Worm (Caenorhabditis elegans) whole organism, late embryonic: ENCODE measurements around the gene C13F10.5.

ENCODE experiments used
- C08G9.2 ChIP-seq: sonication (generic microtip); optimal IDR thresholded peaks from 2 replicates; lab custom pipeline; 2016; ENCODE audit warnings: mild to moderate bottlenecking, missing genetic modification characterization, moderate library complexity, missing compliant biosample characterization
- F13H6.1 ChIP-seq: sonication (generic microtip); optimal IDR thresholded peaks from 2 replicates; lab custom pipeline; 2016; ENCODE audit warnings: missing genetic modification characterization, missing compliant biosample characterization
- T23F11.4 ChIP-seq: fragments of 200-800 bp; sonication (Bioruptor generic); optimal IDR thresholded peaks from 2 replicates; lab custom pipeline; 2018; ENCODE audit warnings: mild to moderate bottlenecking, missing genetic modification characterization, missing compliant biosample characterization
- ahr-1 ChIP-seq: sonication (generic microtip); optimal IDR thresholded peaks from 2 replicates; lab custom pipeline; 2016; ENCODE audit warnings: missing genetic modification characterization, missing compliant biosample characterization
- ama-1 ChIP-seq: fragments of 150-350 bp; optimal IDR thresholded peaks from 2 replicates; lab custom pipeline; 2014
- ceh-14 ChIP-seq: sonication (generic microtip); optimal IDR thresholded peaks from 2 replicates; lab custom pipeline; 2016; ENCODE audit warnings: missing genotype, missing genetic modification characterization, missing compliant biosample characterization
- ceh-18 ChIP-seq: sonication (generic microtip); optimal IDR thresholded peaks from 2 replicates; lab custom pipeline; 2016; ENCODE audit warnings: missing genetic modification characterization, missing compliant biosample characterization
- ceh-19 ChIP-seq: fragments of 200-800 bp; sonication (Bioruptor generic); optimal IDR thresholded peaks from 2 replicates; lab custom pipeline; 2018; ENCODE audit warnings: mild to moderate bottlenecking, missing genetic modification characterization, missing compliant biosample characterization
- ceh-2 ChIP-seq: sonication (generic microtip); optimal IDR thresholded peaks from 2 replicates; lab custom pipeline; 2016; ENCODE audit warnings: missing genotype, missing genetic modification characterization, missing compliant biosample characterization
- ceh-31 ChIP-seq: sonication (generic microtip); optimal IDR thresholded peaks from 2 replicates; lab custom pipeline; 2016; ENCODE audit warnings: missing genetic modification characterization, missing compliant biosample characterization
- ceh-45 ChIP-seq: fragments of 200-800 bp; sonication (Bioruptor generic); IDR thresholded peaks from 2 replicates; pipeline ENCODE4 v1.3.6; 2022; ENCODE audit warnings: missing genetic modification reagents, missing genetic modification characterization, missing compliant biosample characterization
- ceh-9 ChIP-seq: sonication (generic microtip); optimal IDR thresholded peaks from 2 replicates; lab custom pipeline; 2016; ENCODE audit warnings: mild to moderate bottlenecking, missing genetic modification characterization, inconsistent platforms, missing compliant biosample characterization
- dmd-4 ChIP-seq: sonication (generic microtip); optimal IDR thresholded peaks from 2 replicates; lab custom pipeline; 2016; ENCODE audit warnings: borderline replicate concordance, missing genetic modification characterization, missing compliant biosample characterization
- elt-2 ChIP-seq: sonication (generic microtip); optimal IDR thresholded peaks from 2 replicates; lab custom pipeline; 2016; ENCODE audit warnings: missing genetic modification reagents, missing genetic modification characterization, missing compliant biosample characterization
- elt-4 ChIP-seq: sonication (generic microtip); optimal IDR thresholded peaks from 2 replicates; lab custom pipeline; 2016; ENCODE audit warnings: missing genetic modification characterization, missing compliant biosample characterization
- ets-4 ChIP-seq: sonication (generic microtip); optimal IDR thresholded peaks from 2 replicates; lab custom pipeline; 2016; ENCODE audit warnings: missing genetic modification characterization, missing compliant biosample characterization
- hlh-13 ChIP-seq: fragments of 200-800 bp; sonication (Bioruptor generic); optimal IDR thresholded peaks from 2 replicates; lab custom pipeline; 2018; ENCODE audit warnings: mild to moderate bottlenecking, missing genetic modification characterization, missing compliant biosample characterization
- hlh-15 ChIP-seq: sonication (generic microtip); optimal IDR thresholded peaks from 2 replicates; lab custom pipeline; 2016; ENCODE audit warnings: missing genetic modification characterization, missing compliant biosample characterization
- lim-6 ChIP-seq: sonication (generic microtip); optimal IDR thresholded peaks from 2 replicates; lab custom pipeline; 2016; ENCODE audit warnings: missing genetic modification characterization, missing compliant biosample characterization
- lin-11 ChIP-seq: fragments of 200-800 bp; sonication (Bioruptor generic); optimal IDR thresholded peaks from 2 replicates; lab custom pipeline; 2018; ENCODE audit warnings: mild to moderate bottlenecking, missing genetic modification characterization, missing compliant biosample characterization
- madf-2 ChIP-seq: sonication (generic microtip); optimal IDR thresholded peaks from 2 replicates; lab custom pipeline; 2017; ENCODE audit warnings: missing genetic modification characterization, missing compliant biosample characterization
- nfya-1 ChIP-seq: sonication (generic microtip); optimal IDR thresholded peaks from 2 replicates; lab custom pipeline; 2017; ENCODE audit warnings: missing genetic modification characterization, mild to moderate bottlenecking, missing compliant biosample characterization, antibody characterized with exemption, moderate library complexity
- nhr-11 ChIP-seq: fragments of 150-350 bp; optimal IDR thresholded peaks from 2 replicates; lab custom pipeline; 2014; ENCODE audit warnings: missing biosample characterization, missing genetic modification characterization
- nhr-232 ChIP-seq: sonication (generic microtip); optimal IDR thresholded peaks from 2 replicates; lab custom pipeline; 2016; ENCODE audit warnings: missing genetic modification characterization, missing compliant biosample characterization
- pag-3 ChIP-seq: sonication (generic microtip); optimal IDR thresholded peaks from 2 replicates; lab custom pipeline; 2016; ENCODE audit warnings: missing compliant biosample characterization, missing genetic modification characterization, borderline replicate concordance
- pax-1 ChIP-seq: fragments of 150-350 bp; optimal IDR thresholded peaks from 2 replicates; lab custom pipeline; 2014; ENCODE audit warnings: missing biosample characterization, missing genetic modification characterization
- pqm-1 ChIP-seq: sonication (generic microtip); optimal IDR thresholded peaks from 2 replicates; lab custom pipeline; 2016; ENCODE audit warnings: missing genetic modification characterization, missing compliant biosample characterization
- sdc-2 ChIP-seq: sonication (generic microtip); optimal IDR thresholded peaks from 2 replicates; lab custom pipeline; 2016; ENCODE audit warnings: missing genotype, missing genetic modification characterization, missing compliant biosample characterization
- sox-2 ChIP-seq: fragments of 200-800 bp; sonication (Bioruptor generic); IDR thresholded peaks from 2 replicates; pipeline ENCODE4 v1.3.6; 2022; ENCODE audit warnings: missing genetic modification reagents, missing genetic modification characterization, missing compliant biosample characterization
- syd-9 ChIP-seq: sonication (generic microtip); optimal IDR thresholded peaks from 2 replicates; lab custom pipeline; 2016; ENCODE audit warnings: mild to moderate bottlenecking, missing genetic modification characterization, moderate library complexity, missing compliant biosample characterization
- tbx-7 ChIP-seq: sonication (generic microtip); optimal IDR thresholded peaks from 2 replicates; lab custom pipeline; 2016; ENCODE audit warnings: missing genotype, missing genetic modification characterization, missing compliant biosample characterization
- ttx-3 ChIP-seq: sonication (generic microtip); optimal IDR thresholded peaks from 2 replicates; lab custom pipeline; 2016; ENCODE audit warnings: missing genetic modification reagents, missing genetic modification characterization, missing compliant biosample characterization
- unc-42 ChIP-seq: sonication (generic microtip); optimal IDR thresholded peaks from 2 replicates; lab custom pipeline; 2016; ENCODE audit warnings: missing genotype, missing genetic modification characterization, missing compliant biosample characterization
- unc-55 ChIP-seq: sonication (generic microtip); optimal IDR thresholded peaks from 2 replicates; lab custom pipeline; 2017; ENCODE audit warnings: missing biosample characterization, missing genetic modification reagents, missing genetic modification characterization
- unc-86 ChIP-seq: sonication (generic microtip); optimal IDR thresholded peaks from 2 replicates; lab custom pipeline; 2016; ENCODE audit warnings: missing genetic modification characterization, missing compliant biosample characterization
- ztf-16 ChIP-seq: sonication (generic microtip); optimal IDR thresholded peaks from 2 replicates; lab custom pipeline; 2017; ENCODE audit warnings: missing genetic modification characterization, missing compliant biosample characterization

The C13F10.5 gene

ce11 chrV:7248227-7248953, 29.5 kb upstream of the C13F10.5 start:
- TF ChIP-seq F13H6.1, result no peak
- no peak for TF ChIP-seq hlh-15 (tag; lab: Kevin White, UChicago)
- TF ChIP-seq ceh-9 (tag; lab: Kevin White, UChicago), result no peak
- no peak for TF ChIP-seq sdc-2 (tag; lab: Kevin White, UChicago)
- TF ChIP-seq pax-1 (tag; lab: Kevin White, UChicago), result no peak
- no peak for TF ChIP-seq ceh-45 (GFP tag; lab: Robert Waterston, UW)
- TF ChIP-seq ceh-19 (GFP tag; lab: Kevin White, UChicago), result no peak
- TF ChIP-seq sox-2 (GFP tag; lab: Robert Waterston, UW), result no peak
- no peak for TF ChIP-seq madf-2 (tag; lab: Kevin White, UChicago)
- TF ChIP-seq ztf-16 (tag; lab: Kevin White, UChicago), result no peak
- no peak for TF ChIP-seq ttx-3 (tag; lab: Kevin White, UChicago)
- no peak for TF ChIP-seq tbx-7 (tag; lab: Kevin White, UChicago)
- no peak for TF ChIP-seq lin-11 (tag; lab: Kevin White, UChicago)
- TF ChIP-seq T23F11.4 (GFP tag; lab: Kevin White, UChicago), result no peak
- TF ChIP-seq ama-1 (lab: Kevin White, UChicago), result no peak
- TF ChIP-seq ceh-2, result no peak
- no peak for TF ChIP-seq nhr-11 (tag; lab: Kevin White, UChicago)
- TF ChIP-seq pqm-1 (tag; lab: Kevin White, UChicago), result no peak
- TF ChIP-seq syd-9 (tag; lab: Kevin White, UChicago), result no peak

ce11 chrV:7246951-7247350, 28.1 kb upstream of the C13F10.5 start, which contains the start of gene C05C8.7:
Gene C05C8.7 (minus strand): TSS chrV:7247050.
- TF ChIP-seq unc-55 (GFP tag; lab: Kevin White, UChicago) (no peak), ttx-3 (tag; lab: Kevin White, UChicago) (no peak)

DNA sequence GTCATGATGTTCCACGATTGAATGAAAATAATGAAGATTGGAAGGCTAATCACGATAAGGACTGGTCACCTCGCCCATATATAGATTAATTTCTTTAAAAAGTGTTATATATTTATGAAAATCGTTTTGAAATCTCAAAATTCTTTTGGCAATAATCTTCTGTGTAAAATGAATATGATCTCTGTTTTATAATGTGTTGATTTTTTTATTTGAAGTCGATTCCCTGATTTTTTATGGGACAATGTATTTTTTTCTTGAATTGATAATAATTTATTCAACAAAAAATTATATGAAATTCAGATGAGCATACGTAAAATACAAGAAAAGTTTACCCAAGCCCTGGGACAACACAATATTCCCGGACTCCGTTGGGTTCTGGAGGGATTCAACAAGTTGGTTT, 20.6 kb upstream of the C13F10.5 start, which contains the start of gene C05C8.1:
TSS of gene C05C8.1 (plus strand) at position 301 of the 400 bp plus-strand sequence.
- no peak for TF ChIP-seq nhr-232 (tag; lab: Kevin White, UChicago)
- TF ChIP-seq pqm-1 (tag; lab: Kevin White, UChicago), result no peak

DNA sequence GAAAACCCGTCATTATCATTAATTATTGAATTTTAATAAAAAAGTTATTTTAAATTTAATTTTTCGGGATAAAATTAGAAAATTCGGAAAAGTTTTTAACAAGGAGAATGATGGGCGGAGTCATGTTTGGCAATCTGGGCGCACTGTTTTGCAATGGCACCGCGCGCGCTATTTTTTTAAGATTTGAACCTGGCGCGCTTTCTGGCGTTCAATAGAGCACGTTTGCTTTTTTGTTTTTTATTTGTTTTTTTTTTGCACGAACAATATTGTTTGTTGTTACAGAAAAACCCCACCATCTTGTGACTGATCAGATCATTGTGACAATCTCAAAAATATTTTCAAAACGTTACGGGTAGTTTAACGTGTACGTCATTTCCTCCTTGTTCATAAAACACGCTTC, 18.2 kb upstream of the C13F10.5 start, which contains the start of gene hyls-1:
TSS of gene hyls-1 (plus strand) at position 249 of the 400 bp plus-strand sequence.
- TF ChIP-seq unc-86 (tag; lab: Kevin White, UChicago) (no peak), ceh-14 (peak; percentile 25), ceh-18 (peak; percentile 58), pax-1 (tag; lab: Kevin White, UChicago) (peak; percentile 74), elt-2 (tag; lab: Kevin White, UChicago) (peak; percentile 36), elt-4 (tag; lab: Kevin White, UChicago) (no peak), unc-42 (tag; lab: Kevin White, UChicago) (peak; percentile 59), nfya-1 (tag; lab: Kevin White, UChicago) (peak; percentile 82), ztf-16 (tag; lab: Kevin White, UChicago) (peak; percentile 7), ets-4 (tag; lab: Kevin White, UChicago) (no peak), C08G9.2 (tag; lab: Kevin White, UChicago) (no peak), hlh-15 (tag; lab: Kevin White, UChicago) (no peak), ceh-31 (tag; lab: Kevin White, UChicago) (peak; percentile 57)

DNA sequence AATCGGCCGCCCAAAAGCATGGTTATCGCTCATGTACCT, 18.0 kb upstream of the C13F10.5 start, which contains the start of gene hpo-9:
TSS of gene hpo-9 (minus strand) at position 37 of the 39 bp plus-strand sequence.
- no peak for TF ChIP-seq ceh-9 (tag; lab: Kevin White, UChicago)
- TF ChIP-seq lim-6 (tag; lab: Kevin White, UChicago), result no peak
- no peak for TF ChIP-seq hlh-13 (GFP tag; lab: Kevin White, UChicago)
- no peak for TF ChIP-seq dmd-4
- no peak for TF ChIP-seq unc-42 (tag; lab: Kevin White, UChicago)
- TF ChIP-seq pag-3, result no peak
- TF ChIP-seq pax-1 (tag; lab: Kevin White, UChicago), result no peak
- no peak for TF ChIP-seq lin-11 (tag; lab: Kevin White, UChicago)
- no peak for TF ChIP-seq ahr-1 (tag; lab: Kevin White, UChicago)
